Worm (Caenorhabditis elegans) whole organism, L4 larva: Measurements from ENCODE around the gene apn-1.

ENCODE experiments used
- F26F4.8 ChIP-seq: fragments of 200-800 bp; sonication (Bioruptor generic); conservative IDR thresholded peaks from 2 replicates; pipeline ENCODE4 v1.3.6; 2022; ENCODE audit warnings: missing genetic modification characterization, missing compliant biosample characterization
- F44E2.7 ChIP-seq: fragments of 200-800 bp; sonication (Bioruptor generic); IDR thresholded peaks from 2 replicates; pipeline ENCODE4 v2.1.2; 2022; ENCODE audit warnings: missing genetic modification characterization, missing compliant biosample characterization
- T26A8.4 ChIP-seq: fragments of 200-800 bp; sonication (Bioruptor generic); IDR thresholded peaks from 2 replicates; pipeline ENCODE4 v1.3.6; 2022; ENCODE audit warnings: missing genetic modification characterization, missing compliant biosample characterization
- Y105C5A.15 ChIP-seq: fragments of 200-800 bp; sonication (Bioruptor generic); IDR thresholded peaks from 2 replicates; pipeline ENCODE4 v1.3.6; 2022; ENCODE audit warnings: missing genetic modification characterization, missing compliant biosample characterization
- Y48G9A.11 ChIP-seq: fragments of 200-800 bp; sonication (Bioruptor generic); IDR thresholded peaks from 2 replicates; pipeline ENCODE4 v1.3.6; 2022; ENCODE audit warnings: missing genetic modification reagents, missing genetic modification characterization, missing compliant biosample characterization
- Y5F2A.4 ChIP-seq: fragments of 200-800 bp; sonication (Bioruptor generic); optimal IDR thresholded peaks from 2 replicates; lab custom pipeline; 2018; ENCODE audit warnings: mild to moderate bottlenecking, missing genetic modification characterization, missing compliant biosample characterization
- aha-1 ChIP-seq: fragments of 150-350 bp; peaks from one replicate; lab custom pipeline; 2014; ENCODE audit warnings: missing biosample characterization, missing genetic modification characterization
- ama-1 ChIP-seq: fragments of 150-350 bp; optimal IDR thresholded peaks from 2 replicates; lab custom pipeline; 2014; ENCODE audit warnings: inconsistent platforms, mixed read lengths
- arid-1 ChIP-seq: fragments of 200-800 bp; sonication (Bioruptor generic); conservative IDR thresholded peaks from 2 replicates; pipeline ENCODE4 v1.3.6; 2022; ENCODE audit warnings: missing genetic modification reagents, missing genetic modification characterization, missing compliant biosample characterization
- ceh-20 ChIP-seq: fragments of 200-800 bp; sonication (Bioruptor generic); IDR thresholded peaks from 2 replicates; pipeline ENCODE4 v1.3.6; 2022; ENCODE audit warnings: missing genetic modification reagents, missing genetic modification characterization, missing compliant biosample characterization
- ceh-44 ChIP-seq: fragments of 200-800 bp; sonication (Bioruptor generic); IDR thresholded peaks from 2 replicates; pipeline ENCODE4 v1.3.6; 2022; ENCODE audit warnings: missing genetic modification reagents, missing genetic modification characterization, missing compliant biosample characterization
- ceh-62 ChIP-seq: sonication (generic microtip); optimal IDR thresholded peaks from 2 replicates; lab custom pipeline; 2017; ENCODE audit warnings: missing biosample characterization, missing genetic modification characterization
- cey-2 ChIP-seq: sonication (generic microtip); optimal IDR thresholded peaks from 3 replicates; lab custom pipeline; 2017; ENCODE audit warnings: missing genetic modification characterization, mild to moderate bottlenecking, missing compliant biosample characterization, antibody characterized with exemption, borderline replicate concordance; ENCODE audit not compliant: insufficient read depth
- daf-12 ChIP-seq: fragments of 150-350 bp; optimal IDR thresholded peaks from 2 replicates; lab custom pipeline; 2014; ENCODE audit warnings: missing biosample characterization, missing genetic modification reagents, missing genetic modification characterization
- daf-16 ChIP-seq, 3 experiments: sonication (generic microtip); optimal IDR thresholded peaks; 2 replicates each; lab custom pipeline; 2016 to 2017; ENCODE audit warnings: missing genetic modification characterization in 3 of 3, missing genetic modification reagents in 3 of 3, mild to moderate bottlenecking in 2 of 3, missing compliant biosample characterization in 2 of 3, missing biosample characterization in 1 of 3, moderate library complexity in 1 of 3
- dmd-6 ChIP-seq: fragments of 200-800 bp; sonication (Bioruptor generic); IDR thresholded peaks from 2 replicates; pipeline ENCODE4 v1.3.6; 2022; ENCODE audit warnings: missing genetic modification reagents, missing genetic modification characterization, missing compliant biosample characterization
- dmd-9 ChIP-seq: fragments of 200-800 bp; sonication (Bioruptor generic); IDR thresholded peaks from 2 replicates; pipeline ENCODE4 v1.3.6; 2022; ENCODE audit warnings: missing genetic modification reagents, missing genetic modification characterization, missing compliant biosample characterization
- dve-1 ChIP-seq: sonication (generic microtip); optimal IDR thresholded peaks from 2 replicates; lab custom pipeline; 2017; ENCODE audit warnings: antibody characterized with exemption, mild to moderate bottlenecking, missing genetic modification characterization, missing compliant biosample characterization; ENCODE audit not compliant: insufficient read depth
- egl-27 ChIP-seq: sonication (generic microtip); optimal IDR thresholded peaks from 3 replicates; lab custom pipeline; 2017; ENCODE audit warnings: missing biosample characterization, missing genetic modification reagents, missing genetic modification characterization
- egl-43 ChIP-seq: fragments of 200-800 bp; sonication (Bioruptor generic); IDR thresholded peaks from 2 replicates; pipeline ENCODE4 v1.3.6; 2022; ENCODE audit warnings: missing genetic modification reagents, missing genetic modification characterization, missing compliant biosample characterization
- hlh-11 ChIP-seq: fragments of 200-800 bp; sonication (Bioruptor generic); optimal IDR thresholded peaks from 2 replicates; lab custom pipeline; 2018; ENCODE audit warnings: mild to moderate bottlenecking, missing genetic modification characterization, missing compliant biosample characterization
- hlh-30 ChIP-seq: sonication (generic microtip); optimal IDR thresholded peaks from 2 replicates; lab custom pipeline; 2017; ENCODE audit warnings: antibody characterized with exemption, mild to moderate bottlenecking, missing genetic modification characterization, missing compliant biosample characterization; ENCODE audit not compliant: insufficient read depth
- hmg-1.1 ChIP-seq: fragments of 200-800 bp; sonication (Bioruptor generic); IDR thresholded peaks from 2 replicates; pipeline ENCODE4 v1.3.6; 2022; ENCODE audit warnings: missing genetic modification reagents, missing genetic modification characterization, missing compliant biosample characterization
- lin-1 ChIP-seq: fragments of 200-800 bp; sonication (Bioruptor generic); IDR thresholded peaks from 2 replicates; pipeline ENCODE4 v1.3.6; 2022; ENCODE audit warnings: missing genetic modification reagents, missing genetic modification characterization, missing compliant biosample characterization
- lin-13 ChIP-seq: fragments of 150-350 bp; optimal IDR thresholded peaks from 2 replicates; lab custom pipeline; 2014; ENCODE audit warnings: missing biosample characterization, missing genetic modification reagents, missing genetic modification characterization
- lsy-2 ChIP-seq, 2 experiments: fragments of 150-350 bp in 1 of 2; sonication (generic microtip) in 1 of 2; optimal IDR thresholded peaks; 2 replicates each; lab custom pipeline; 2014 to 2017; ENCODE audit warnings: missing biosample characterization in 2 of 2, missing genetic modification characterization in 2 of 2
- madf-5 ChIP-seq, 2 experiments: fragments of 200-800 bp; sonication (Bioruptor generic); IDR thresholded peaks; 2 replicates each; pipeline ENCODE4 v1.3.6; 2022; ENCODE audit warnings: missing compliant biosample characterization in 2 of 2, missing genetic modification characterization in 2 of 2
- mdl-1 ChIP-seq, 2 experiments: fragments of 150-350 bp in 1 of 2; sonication (generic microtip) in 1 of 2; optimal IDR thresholded peaks; 2 replicates each; lab custom pipeline; 2014 to 2017; ENCODE audit warnings: missing biosample characterization in 2 of 2, missing genetic modification characterization in 2 of 2
- mdt-29 ChIP-seq: fragments of 200-800 bp; sonication (Bioruptor generic); IDR thresholded peaks from 2 replicates; pipeline ENCODE4 v1.3.6; 2022; ENCODE audit warnings: missing genetic modification reagents, missing genetic modification characterization, missing compliant biosample characterization
- mep-1 ChIP-seq: fragments of 150-350 bp; sonication (generic microtip); optimal IDR thresholded peaks from 3 replicates; lab custom pipeline; 2014; ENCODE audit warnings: missing biosample characterization, missing genetic modification characterization
- mes-2 ChIP-seq: sonication (generic microtip); optimal IDR thresholded peaks from 2 replicates; lab custom pipeline; 2016; ENCODE audit warnings: missing genotype, mild to moderate bottlenecking, missing genetic modification characterization, missing compliant biosample characterization; ENCODE audit not compliant: poor library complexity, severe bottlenecking
- nhr-111 ChIP-seq: fragments of 200-800 bp; sonication (Bioruptor generic); optimal IDR thresholded peaks from 2 replicates; lab custom pipeline; 2018; ENCODE audit warnings: mild to moderate bottlenecking, missing genetic modification characterization, missing compliant biosample characterization
- nhr-25 ChIP-seq: sonication (generic microtip); optimal IDR thresholded peaks from 2 replicates; lab custom pipeline; 2017; ENCODE audit warnings: missing genetic modification characterization, mild to moderate bottlenecking, missing compliant biosample characterization, antibody characterized with exemption, moderate library complexity, borderline replicate concordance; ENCODE audit not compliant: insufficient read depth
- nhr-28 ChIP-seq: fragments of 150-350 bp; optimal IDR thresholded peaks from 2 replicates; lab custom pipeline; 2014; ENCODE audit warnings: missing biosample characterization, missing genetic modification characterization
- nhr-42 ChIP-seq: fragments of 200-800 bp; sonication (Bioruptor generic); IDR thresholded peaks from 2 replicates; pipeline ENCODE4 v1.3.6; 2022; ENCODE audit warnings: missing genetic modification characterization, missing compliant biosample characterization
- nhr-48 ChIP-seq: sonication (generic microtip); optimal IDR thresholded peaks from 2 replicates; lab custom pipeline; 2016; ENCODE audit warnings: mild to moderate bottlenecking, missing genetic modification characterization, missing compliant biosample characterization
- php-3 ChIP-seq: fragments of 200-800 bp; sonication (Bioruptor generic); IDR thresholded peaks from 2 replicates; pipeline ENCODE4 v1.3.6; 2022; ENCODE audit warnings: missing genetic modification reagents, missing genetic modification characterization, missing compliant biosample characterization
- pqm-1 ChIP-seq: sonication (generic microtip); optimal IDR thresholded peaks from 2 replicates; lab custom pipeline; 2017; ENCODE audit warnings: missing biosample characterization, missing genetic modification characterization
- rbr-2 ChIP-seq: sonication (generic microtip); optimal IDR thresholded peaks from 2 replicates; lab custom pipeline; 2016; ENCODE audit warnings: missing genotype, missing genetic modification characterization, missing compliant biosample characterization
- sdz-12 ChIP-seq: fragments of 200-800 bp; sonication (Bioruptor generic); optimal IDR thresholded peaks from 2 replicates; lab custom pipeline; 2018; ENCODE audit warnings: mild to moderate bottlenecking, missing genetic modification characterization, missing compliant biosample characterization
- skn-1 ChIP-seq: fragments of 150-350 bp; optimal IDR thresholded peaks from 2 replicates; lab custom pipeline; 2014; ENCODE audit warnings: missing biosample characterization, missing genetic modification characterization
- snpc-1.2 ChIP-seq: fragments of 200-800 bp; sonication (Bioruptor generic); IDR thresholded peaks from 2 replicates; pipeline ENCODE4 v1.3.6; 2022; ENCODE audit warnings: missing genetic modification reagents, missing genetic modification characterization, missing compliant biosample characterization
- spr-1 ChIP-seq: sonication (generic microtip); optimal IDR thresholded peaks from 2 replicates; lab custom pipeline; 2016; ENCODE audit warnings: mild to moderate bottlenecking, missing genetic modification characterization, missing compliant biosample characterization
- spr-3 ChIP-seq: fragments of 200-800 bp; sonication (Bioruptor generic); optimal IDR thresholded peaks from 2 replicates; lab custom pipeline; 2018; ENCODE audit warnings: mild to moderate bottlenecking, missing genetic modification characterization, missing compliant biosample characterization
- tra-1 ChIP-seq: fragments of 200-800 bp; sonication (Bioruptor generic); IDR thresholded peaks from 2 replicates; pipeline ENCODE4 v1.3.6; 2022; ENCODE audit warnings: missing genetic modification reagents, missing genetic modification characterization, missing compliant biosample characterization
- zfp-3 ChIP-seq: fragments of 200-800 bp; sonication (Bioruptor generic); conservative IDR thresholded peaks from 2 replicates; pipeline ENCODE4 v1.3.6; 2022; ENCODE audit warnings: missing genetic modification reagents, missing genetic modification characterization, missing compliant biosample characterization

Gene apn-1

ce11 chrII:8016761-8017160 lies 30.6 kb upstream of the apn-1 start (continued):
- no peak for TF ChIP-seq egl-43 (GFP tag; lab: Robert Waterston, UW)
- TF ChIP-seq rbr-2 (tag; lab: Kevin White, UChicago) = no peak
- TF ChIP-seq cey-2 = peak; percentile 58
- TF ChIP-seq snpc-1.2 (GFP tag; lab: Robert Waterston, UW) = no peak
- TF ChIP-seq nhr-111 (GFP tag; lab: Kevin White, UChicago) = no peak
- peak; percentile 97 for TF ChIP-seq hlh-11 (tag; lab: Kevin White, UChicago)
- TF ChIP-seq ceh-44 (GFP tag; lab: Robert Waterston, UW) = no peak
- TF ChIP-seq daf-16 (GFP tag; optimal IDR thresholded peaks at IDR 0.05; lab: Kevin White, UChicago) = no peak
- peak; percentile 83 for TF ChIP-seq daf-16 (tag; optimal IDR thresholded peaks at IDR 0.05; lab: Kevin White, UChicago)
- peak; percentile 53 for TF ChIP-seq nhr-25 (tag; lab: Kevin White, UChicago)
- TF ChIP-seq lin-1 (GFP tag; lab: Robert Waterston, UW) = peak; percentile 60; the same call in 1 of the 2 replicates
- TF ChIP-seq madf-5 (GFP tag; IDR thresholded peaks at IDR 0.05; lab: Robert Waterston, UW) = 0 out of 4 replicates have a peak, but pooled peaks of 1 of the 2 experiments have one; percentile 14
- peak; percentile 86 to 96 for TF ChIP-seq mdl-1 (tag; optimal IDR thresholded peaks at IDR 0.05; lab: Kevin White, UChicago)
- peak; percentile 44 for TF ChIP-seq mes-2 (tag; lab: Kevin White, UChicago)
- peak; percentile 31 for TF ChIP-seq hmg-1.1 (GFP tag; lab: Robert Waterston, UW)
- TF ChIP-seq dmd-9 (GFP tag; lab: Robert Waterston, UW) = no peak
- TF ChIP-seq F26F4.8 (GFP tag; lab: Robert Waterston, UW) = no peak
- no peak for TF ChIP-seq spr-1 (tag; lab: Kevin White, UChicago)
- TF ChIP-seq aha-1 (tag; lab: Kevin White, UChicago) = peak; percentile 97
- TF ChIP-seq lsy-2 (tag; optimal IDR thresholded peaks at IDR 0.05; lab: Kevin White, UChicago) = peak; percentile 59 to 82
- peak; percentile 87 for TF ChIP-seq nhr-28 (tag; lab: Kevin White, UChicago)

- TF ChIP-seq mdt-29 (no peak), ceh-20 (GFP tag; lab: Robert Waterston, UW) (no peak), ceh-62 (tag; lab: Kevin White, UChicago) (no peak), zfp-3 (no peak), php-3 (no peak), daf-16 (GFP tag; optimal IDR thresholded peaks at IDR 0.05; lab: Kevin White, UChicago) (no peak), daf-16 (tag; optimal IDR thresholded peaks at IDR 0.05; lab: Kevin White, UChicago) (no peak), hlh-30 (tag; lab: Kevin White, UChicago) (no peak), Y48G9A.11 (GFP tag; lab: Robert Waterston, UW) (no peak), Y105C5A.15 (GFP tag; lab: Robert Waterston, UW) (no peak), daf-12 (tag; lab: Kevin White, UChicago) (no peak)
Measured at ce11 chrII:8017380-8017779, 30.0 kb upstream of the apn-1 start, which contains the start of gene zyg-11. Gene zyg-11 (plus strand): TSS chrII:8017680.

- TF ChIP-seq T26A8.4 (GFP tag; lab: Robert Waterston, UW) (0 out of 2 replicates have a peak, but pooled peaks have one; percentile 48), egl-27 (tag; lab: Kevin White, UChicago) (no peak), Y5F2A.4 (no peak), spr-3 (GFP tag; lab: Kevin White, UChicago) (no peak), F44E2.7 (no peak), zfp-3 (peak; percentile 50; the same call in 1 of the 2 replicates), dmd-6 (GFP tag; lab: Robert Waterston, UW) (no peak), Y48G9A.11 (GFP tag; lab: Robert Waterston, UW) (0 out of 2 replicates have a peak, but pooled peaks have one; percentile 18), nhr-48 (no peak), nhr-42 (no peak), lin-13 (no peak), arid-1 (GFP tag; lab: Robert Waterston, UW) (0 out of 2 replicates have a peak, but pooled peaks have one; percentile 3), pqm-1 (tag; lab: Kevin White, UChicago) (no peak), dve-1 (tag; lab: Kevin White, UChicago) (peak; percentile 13), ama-1 (peak; percentile 39), sdz-12 (peak; percentile 69), mep-1 (tag; lab: Kevin White, UChicago) (peak; percentile 8), skn-1 (tag; lab: Kevin White, UChicago) (no peak), tra-1 (GFP tag; lab: Robert Waterston, UW) (no peak)
Measured at ce11 chrII:8020580-8021044, 26.8 kb upstream of the apn-1 start.
